Fruit fly (Drosophila melanogaster): ENCODE measurements around the gene CG4849.

The CG4849 gene

dm6 chr3R:27937752-27938694 lies 25.2 kb upstream of the CG4849 start, which contains the start of the genes NSD and BOD1 (continued):
- TF ChIP-seq Myb (GFP tag; optimal IDR thresholded peaks at IDR 0.05) (peak; percentile 44), lbe (GFP tag; optimal IDR thresholded peaks at IDR 0.05) (no peak), CG8089 (GFP tag; optimal IDR thresholded peaks at IDR 0.05) (no peak), Lim3 (GFP tag; IDR thresholded peaks at IDR 0.05) (no peak), slp2 (GFP tag; optimal IDR thresholded peaks at IDR 0.05) (no peak), ase (GFP tag; IDR thresholded peaks at IDR 0.05) (peak; percentile 74), CG9797 (GFP tag; optimal IDR thresholded peaks at IDR 0.05) (no peak), ewg (GFP tag; optimal IDR thresholded peaks at IDR 0.05) (peak; percentile 31), Jarid2 (GFP tag; optimal IDR thresholded peaks at IDR 0.05) (no peak), CG16813 (GFP tag; IDR thresholded peaks at IDR 0.05; ENCODE audit: partially characterized antibody) (peak; percentile 95), CG12155 (GFP tag; optimal IDR thresholded peaks at IDR 0.05) (peak; percentile 6), Med (GFP tag) (peak; percentile 85), CG17328 (GFP tag; IDR thresholded peaks at IDR 0.05) (peak; percentile 50; the same call in 1 of the 2 replicates), eve (GFP tag; optimal IDR thresholded peaks at IDR 0.05) (no peak), sna (GFP tag; IDR thresholded peaks at IDR 0.05; ENCODE audit: partially characterized antibody) (peak; percentile 86), Ssrp (tag; optimal IDR thresholded peaks at IDR 0.05) (peak; percentile 46), wek (GFP tag; optimal IDR thresholded peaks at IDR 0.05) (no peak), Hmx (GFP tag; optimal IDR thresholded peaks at IDR 0.05) (no peak), CG15514 (GFP tag; optimal IDR thresholded peaks at IDR 0.05) (peak; percentile 64), CG31224 (GFP tag; IDR thresholded peaks at IDR 0.05) (peak; percentile 59), CG12391 (tag; optimal IDR thresholded peaks at IDR 0.05) (peak; percentile 48), inv (GFP tag; IDR thresholded peaks at IDR 0.05; ENCODE audit: partially characterized antibody) (peak; percentile 96), pum (GFP tag; optimal IDR thresholded peaks at IDR 0.05) (no peak), gsb (GFP tag; IDR thresholded peaks at IDR 0.05) (no peak), ssp (GFP tag; IDR thresholded peaks at IDR 0.05) (peak; percentile 68), fd3F (GFP tag; optimal IDR thresholded peaks at IDR 0.05) (no peak), CG4707 (GFP tag; optimal IDR thresholded peaks at IDR 0.05) (no peak), Hr39 (optimal IDR thresholded peaks at IDR 0.05) (no peak), Dbx (GFP tag; IDR thresholded peaks at IDR 0.05) (peak; percentile 79), gfzf (GFP tag; optimal IDR thresholded peaks at IDR 0.05) (peak; percentile 13), CG2202 (tag; optimal IDR thresholded peaks at IDR 0.05) (no peak), CG1233 (GFP tag; optimal IDR thresholded peaks at IDR 0.05) (peak; percentile 35), unc-4 (GFP tag; IDR thresholded peaks at IDR 0.05; ENCODE audit: partially characterized antibody) (peak; percentile 80), ERR (GFP tag; optimal IDR thresholded peaks at IDR 0.05) (no peak), CG11504 (tag; optimal IDR thresholded peaks at IDR 0.05) (no peak), hkb (optimal IDR thresholded peaks at IDR 0.05) (no peak), hkb (GFP tag; IDR thresholded peaks at IDR 0.05) (no peak), dmrt11E (tag; optimal IDR thresholded peaks at IDR 0.05) (peak; percentile 44), HLH54F (GFP tag; optimal IDR thresholded peaks at IDR 0.05) (peak; percentile 12), CG9932 (GFP tag; IDR thresholded peaks at IDR 0.05) (peak; percentile 94), CG32767 (GFP tag; IDR thresholded peaks at IDR 0.05) (no peak), CG9609 (GFP tag; optimal IDR thresholded peaks at IDR 0.05) (peak; percentile 1), crp (GFP tag; optimal IDR thresholded peaks at IDR 0.05) (peak in 1 of 2 experiments; percentile 39), Xbp1 (GFP tag; optimal IDR thresholded peaks at IDR 0.05) (peak; percentile 73), dysf (GFP tag; IDR thresholded peaks at IDR 0.05) (peak; percentile 71), zfh1 (GFP tag; IDR thresholded peaks at IDR 0.05) (peak; percentile 70; the same call in 1 of the 3 replicates), Adf1 (GFP tag; IDR thresholded peaks at IDR 0.05) (peak; percentile 36; the same call in 1 of the 2 replicates), CG10654 (GFP tag; optimal IDR thresholded peaks at IDR 0.05) (peak; percentile 48)
